Worm (Caenorhabditis elegans): ENCODE measurements around the gene W02A2.9.

Gene W02A2.9

DNA sequence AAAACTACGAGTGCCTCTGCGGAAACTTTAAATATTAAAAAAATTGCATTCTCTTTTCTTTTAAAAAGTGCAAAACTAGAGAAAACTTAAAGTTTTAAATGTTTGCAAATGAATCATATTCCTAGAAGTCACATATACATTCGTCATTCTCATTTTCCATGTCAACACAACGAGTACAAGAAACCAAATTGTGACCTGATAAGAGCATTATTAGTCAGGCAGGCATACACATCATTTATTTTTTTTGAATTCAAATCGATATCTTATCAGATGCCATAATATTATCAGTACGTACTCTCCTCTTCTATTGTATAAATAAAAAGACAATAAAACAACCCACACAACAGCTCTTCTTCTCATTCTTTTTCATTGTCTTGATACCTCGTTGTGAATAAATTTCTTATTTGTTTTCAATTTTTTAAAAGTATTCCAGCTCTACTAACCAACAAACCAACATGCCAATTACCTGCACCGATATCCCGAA, at the start of gene W02A2.9:
W02A2.9 (plus strand) TSS at position 434 of the 484 bp plus-strand sequence.
- no peak for TF ChIP-seq unc-62 (GFP tag; optimal IDR thresholded peaks at IDR 0.05)

DNA sequence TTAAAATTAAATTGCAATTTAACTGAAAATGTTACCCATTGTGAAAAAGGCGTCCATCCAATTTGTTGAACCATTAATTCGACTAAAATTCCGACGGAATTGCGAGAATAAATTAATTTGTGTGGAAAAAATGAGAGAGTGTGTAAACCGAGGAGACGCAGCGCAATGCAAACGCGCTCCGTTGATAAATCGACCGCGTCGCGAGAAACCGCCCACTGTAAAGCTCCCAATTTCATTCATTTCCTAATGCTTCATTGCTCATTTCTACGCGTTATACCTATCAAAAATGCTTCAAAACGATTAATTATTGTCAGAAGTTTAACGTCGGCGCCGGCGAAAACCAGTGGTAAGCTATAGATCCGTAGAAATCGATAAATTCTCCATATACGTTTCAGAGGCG, 49.7 kb upstream of the W02A2.9 start, which contains the start of the genes Y67H2A.2 and micu-1:
Y67H2A.2 (minus strand) TSS at position 74 of the 400 bp plus-strand sequence.
micu-1 (plus strand) TSS at position 181 of the 400 bp plus-strand sequence.
- TF ChIP-seq unc-62 (GFP tag; optimal IDR thresholded peaks at IDR 0.05): no peak

- no peak for TF ChIP-seq unc-62 (GFP tag; optimal IDR thresholded peaks at IDR 0.05)
Observed at ce11 chrIV:13299648-13300047, 47.8 kb upstream of the W02A2.9 start.

DNA sequence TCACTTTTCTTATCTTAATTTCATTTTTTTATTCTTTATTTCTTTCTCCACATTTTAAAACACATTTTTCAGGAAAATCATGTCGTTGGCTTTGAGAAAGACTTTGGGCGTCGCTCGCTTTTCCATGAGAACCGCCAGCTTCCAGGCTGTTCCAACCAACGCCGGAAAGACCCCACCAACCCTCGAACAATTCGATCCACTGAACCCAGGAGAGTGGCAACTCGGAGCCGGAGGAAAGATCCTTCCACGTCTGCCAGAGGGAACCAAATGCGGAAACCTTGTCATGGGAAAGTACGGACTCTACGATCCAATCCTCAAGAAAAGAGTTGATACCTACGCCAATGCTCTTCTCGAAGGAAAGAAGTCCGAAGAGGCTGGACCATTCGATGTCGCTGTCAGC, 47.4 kb upstream of the W02A2.9 start, which contains the start of gene kdp-1:
kdp-1 (plus strand) TSS at position 80 of the 400 bp plus-strand sequence.
- no peak for TF ChIP-seq unc-62 (GFP tag; optimal IDR thresholded peaks at IDR 0.05)

DNA sequence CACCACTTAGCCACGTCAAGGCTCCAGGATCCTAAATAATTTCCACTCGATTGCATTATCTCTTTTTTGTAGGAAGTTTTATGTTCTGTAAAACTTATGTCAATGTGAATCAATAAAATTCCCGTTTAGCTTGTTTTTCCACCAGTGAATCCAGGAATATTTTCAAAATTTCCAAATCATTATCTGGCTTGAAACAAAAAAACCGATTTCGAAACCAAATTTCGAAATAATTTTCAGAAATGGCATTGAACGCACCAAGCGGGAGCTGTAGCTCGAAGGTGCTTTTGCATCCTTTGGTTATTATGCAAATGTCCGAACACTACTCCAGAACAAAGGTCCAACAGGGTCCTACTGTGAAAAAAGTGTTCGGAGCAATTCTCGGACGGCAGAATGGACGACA, 46.9 kb upstream of the W02A2.9 start, which contains the start of gene csn-6:
csn-6 (plus strand) TSS at position 234 of the 400 bp plus-strand sequence.
- TF ChIP-seq unc-62 (GFP tag; optimal IDR thresholded peaks at IDR 0.05): no peak

ce11 chrIV:13303442-13303841, 44.0 kb upstream of the W02A2.9 start, which contains the start of gene Y67H2A.7:
TSS of gene Y67H2A.7 (plus strand) at chrIV:13303742.
- TF ChIP-seq unc-62 (GFP tag; optimal IDR thresholded peaks at IDR 0.05): no peak

- no peak for TF ChIP-seq unc-62 (GFP tag; optimal IDR thresholded peaks at IDR 0.05)
Observed at ce11 chrIV:13304786-13305185, 42.7 kb upstream of the W02A2.9 start.

ce11 chrIV:13309636-13310035, 37.8 kb upstream of the W02A2.9 start:
- no peak for TF ChIP-seq unc-62 (GFP tag; optimal IDR thresholded peaks at IDR 0.05)

- TF ChIP-seq unc-62 (GFP tag; optimal IDR thresholded peaks at IDR 0.05): no peak
Observed at ce11 chrIV:13311331-13312034, 36.0 kb upstream of the W02A2.9 start.

ce11 chrIV:13313156-13313555, 34.3 kb upstream of the W02A2.9 start:
- no peak for TF ChIP-seq unc-62 (GFP tag; optimal IDR thresholded peaks at IDR 0.05)

DNA sequence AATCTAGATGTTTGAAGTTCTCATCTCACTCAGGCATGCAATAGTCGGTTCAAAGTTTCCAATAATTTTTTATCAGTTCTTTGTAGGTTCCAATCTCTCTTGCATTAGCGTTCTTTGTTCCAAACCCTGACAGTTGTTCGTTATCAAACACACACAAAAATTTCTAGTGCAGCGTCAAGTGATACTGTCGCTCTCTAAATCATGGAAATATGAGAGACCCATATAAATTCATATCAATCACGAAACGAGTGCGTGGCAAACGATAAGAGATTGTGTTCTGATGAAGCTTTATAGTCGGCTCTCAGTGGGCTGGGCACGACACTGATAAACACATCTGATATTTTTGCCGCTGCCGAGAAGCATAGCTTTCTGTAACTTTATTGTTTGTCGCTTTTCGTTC, 33.3 kb upstream of the W02A2.9 start:
- no peak for TF ChIP-seq unc-62 (GFP tag; optimal IDR thresholded peaks at IDR 0.05)

- no peak for TF ChIP-seq unc-62 (GFP tag; optimal IDR thresholded peaks at IDR 0.05)
Observed at ce11 chrIV:13315344-13315743, 32.1 kb upstream of the W02A2.9 start, which contains the start of gene fat-1. TSS of gene fat-1 (plus strand) at chrIV:13315644.

- TF ChIP-seq unc-62 (GFP tag; optimal IDR thresholded peaks at IDR 0.05): no peak
Observed at ce11 chrIV:13318773-13319172, 28.7 kb upstream of the W02A2.9 start.

ce11 chrIV:13319886-13320650, 27.4 kb upstream of the W02A2.9 start:
- TF ChIP-seq unc-62 (GFP tag; optimal IDR thresholded peaks at IDR 0.05): no peak

DNA sequence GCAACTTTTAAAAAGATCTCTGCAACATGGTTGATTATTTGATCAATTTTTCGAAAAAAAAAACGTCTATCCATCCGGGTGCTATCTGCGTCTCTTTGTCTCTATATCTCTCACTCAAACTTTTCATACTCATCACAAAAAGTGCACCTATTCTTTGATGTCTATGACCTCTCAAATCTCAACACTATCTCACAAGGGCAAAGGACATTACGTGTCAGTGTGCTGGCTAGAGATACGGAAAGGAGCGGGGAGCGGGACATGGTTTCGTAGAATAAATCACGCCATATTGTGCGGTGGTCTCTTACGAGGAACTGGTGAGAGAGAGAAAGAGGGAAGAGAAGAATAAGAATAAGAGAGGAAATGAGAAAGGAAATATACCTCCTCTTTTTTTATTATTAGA, 25.0 kb upstream of the W02A2.9 start:
- TF ChIP-seq unc-62 (GFP tag; optimal IDR thresholded peaks at IDR 0.05): no peak

DNA sequence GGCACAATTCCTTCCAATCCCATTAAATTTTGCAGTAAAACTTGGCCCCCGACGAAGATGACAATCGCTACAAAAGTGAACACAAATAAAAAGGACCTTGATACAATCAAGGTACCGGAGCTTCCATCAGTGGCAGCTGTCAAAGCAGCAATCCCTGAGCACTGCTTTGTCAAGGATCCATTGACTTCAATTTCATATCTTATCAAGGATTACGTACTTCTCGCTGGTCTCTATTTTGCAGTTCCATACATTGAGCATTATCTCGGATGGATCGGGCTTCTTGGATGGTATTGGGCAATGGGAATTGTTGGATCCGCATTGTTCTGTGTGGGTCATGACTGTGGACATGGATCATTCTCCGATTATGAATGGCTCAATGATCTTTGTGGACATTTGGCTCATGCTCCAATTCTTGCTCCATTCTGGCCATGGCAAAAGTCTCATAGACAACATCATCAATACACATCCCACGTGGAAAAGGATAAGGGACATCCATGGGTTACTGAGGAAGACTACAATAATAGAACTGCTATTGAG, 23.6 kb upstream of the W02A2.9 start, which contains the start of gene fat-2:
fat-2 (plus strand) TSS at position 51 of the 537 bp plus-strand sequence.
- no peak for TF ChIP-seq unc-62 (GFP tag; optimal IDR thresholded peaks at IDR 0.05)
